Fruit fly (Drosophila melanogaster) whole organism, adult: Measurements from ENCODE around the gene spict.

Experiments
- CG11617 ChIP-seq: fragments of 200-800 bp; sonication (Bioruptor generic); optimal IDR thresholded peaks from 2 replicates; lab custom pipeline; 2017; ENCODE audit warnings: mild to moderate bottlenecking, missing biosample characterization, missing genetic modification reagents, missing genetic modification characterization
- CG12768 ChIP-seq: fragments of 200-800 bp; sonication (Bioruptor generic); optimal IDR thresholded peaks from 2 replicates; lab custom pipeline; 2017; ENCODE audit warnings: missing biosample characterization, missing genetic modification characterization, mild to moderate bottlenecking, moderate library complexity, missing genetic modification reagents
- CG14711 ChIP-seq: fragments of 200-800 bp; sonication (Bioruptor generic); optimal IDR thresholded peaks from 2 replicates; lab custom pipeline; 2018; ENCODE audit warnings: missing biosample characterization, mild to moderate bottlenecking, missing genetic modification characterization, moderate library complexity
- CG1620 ChIP-seq: fragments of 200-800 bp; sonication (Bioruptor generic); optimal IDR thresholded peaks from 2 replicates; lab custom pipeline; 2016; ENCODE audit warnings: missing biosample characterization, missing genetic modification characterization
- CG33017 ChIP-seq: fragments of 200-800 bp; sonication (Bioruptor generic); optimal IDR thresholded peaks from 2 replicates; lab custom pipeline; 2018; ENCODE audit warnings: missing biosample characterization, mild to moderate bottlenecking, missing genetic modification characterization, moderate library complexity
- CG5204 ChIP-seq: fragments of 200-800 bp; sonication (Bioruptor generic); optimal IDR thresholded peaks from 2 replicates; lab custom pipeline; 2016; ENCODE audit warnings: missing biosample characterization, missing genetic modification characterization
- CG7045 ChIP-seq: fragments of 200-800 bp; sonication (Bioruptor generic); optimal IDR thresholded peaks from 2 replicates; lab custom pipeline; 2017; ENCODE audit warnings: missing biosample characterization, mild to moderate bottlenecking, missing genetic modification characterization
- CG7101 ChIP-seq: fragments of 200-800 bp; sonication (Bioruptor generic); optimal IDR thresholded peaks from 2 replicates; lab custom pipeline; 2018; ENCODE audit warnings: missing biosample characterization, mild to moderate bottlenecking, missing genetic modification characterization, moderate library complexity
- Clk ChIP-seq: fragments of 200-800 bp; sonication (Bioruptor generic); optimal IDR thresholded peaks from 2 replicates; lab custom pipeline; 2017; ENCODE audit warnings: missing biosample characterization, missing genetic modification characterization
- Crg-1 ChIP-seq: fragments of 200-800 bp; sonication (Bioruptor generic); optimal IDR thresholded peaks from 2 replicates; lab custom pipeline; 2016; ENCODE audit warnings: missing biosample characterization, missing genetic modification characterization
- Hr96 ChIP-seq: fragments of 200-800 bp; sonication (Bioruptor generic); optimal IDR thresholded peaks from 2 replicates; lab custom pipeline; 2016; ENCODE audit warnings: missing biosample characterization, missing genetic modification characterization
- Mnt ChIP-seq: fragments of 200-800 bp; sonication (Bioruptor generic); optimal IDR thresholded peaks from 2 replicates; lab custom pipeline; 2016; ENCODE audit warnings: missing biosample characterization, mild to moderate bottlenecking, missing genetic modification characterization
- bab1 ChIP-seq: fragments of 200-800 bp; sonication (Bioruptor generic); optimal IDR thresholded peaks from 3 replicates; lab custom pipeline; 2019; ENCODE audit warnings: missing biosample characterization, mild to moderate bottlenecking, missing genetic modification characterization, moderate library complexity
- cic ChIP-seq: fragments of 200-800 bp; sonication (Bioruptor generic); optimal IDR thresholded peaks from 2 replicates; lab custom pipeline; 2017; ENCODE audit warnings: missing biosample characterization, mild to moderate bottlenecking, missing genetic modification characterization, moderate library complexity
- cnc ChIP-seq, 2 experiments: fragments of >200 bp; optimal IDR thresholded peaks; 2 replicates each; lab custom pipeline; 2017
- kay ChIP-seq: fragments of 200-800 bp; sonication (Bioruptor generic); peaks from one replicate; lab custom pipeline; 2016; ENCODE audit warnings: missing biosample characterization, missing genetic modification characterization, borderline replicate concordance
- ovo ChIP-seq: fragments of 200-800 bp; sonication (Bioruptor generic); optimal IDR thresholded peaks from 2 replicates; lab custom pipeline; 2016; ENCODE audit warnings: missing biosample characterization, missing genetic modification characterization
- pad ChIP-seq: fragments of 200-800 bp; sonication (Bioruptor generic); optimal IDR thresholded peaks from 3 replicates; lab custom pipeline; 2017; ENCODE audit warnings: missing biosample characterization, missing genetic modification characterization, mild to moderate bottlenecking, moderate library complexity, missing genetic modification reagents
- tj ChIP-seq: fragments of 200-800 bp; sonication (Bioruptor generic); optimal IDR thresholded peaks from 3 replicates; lab custom pipeline; 2017; ENCODE audit warnings: missing biosample characterization, mild to moderate bottlenecking, missing genetic modification characterization, moderate library complexity
- toe ChIP-seq: fragments of 200-800 bp; sonication (Bioruptor generic); optimal IDR thresholded peaks from 2 replicates; lab custom pipeline; 2016; ENCODE audit warnings: missing biosample characterization, missing genetic modification characterization

spict gene

DNA sequence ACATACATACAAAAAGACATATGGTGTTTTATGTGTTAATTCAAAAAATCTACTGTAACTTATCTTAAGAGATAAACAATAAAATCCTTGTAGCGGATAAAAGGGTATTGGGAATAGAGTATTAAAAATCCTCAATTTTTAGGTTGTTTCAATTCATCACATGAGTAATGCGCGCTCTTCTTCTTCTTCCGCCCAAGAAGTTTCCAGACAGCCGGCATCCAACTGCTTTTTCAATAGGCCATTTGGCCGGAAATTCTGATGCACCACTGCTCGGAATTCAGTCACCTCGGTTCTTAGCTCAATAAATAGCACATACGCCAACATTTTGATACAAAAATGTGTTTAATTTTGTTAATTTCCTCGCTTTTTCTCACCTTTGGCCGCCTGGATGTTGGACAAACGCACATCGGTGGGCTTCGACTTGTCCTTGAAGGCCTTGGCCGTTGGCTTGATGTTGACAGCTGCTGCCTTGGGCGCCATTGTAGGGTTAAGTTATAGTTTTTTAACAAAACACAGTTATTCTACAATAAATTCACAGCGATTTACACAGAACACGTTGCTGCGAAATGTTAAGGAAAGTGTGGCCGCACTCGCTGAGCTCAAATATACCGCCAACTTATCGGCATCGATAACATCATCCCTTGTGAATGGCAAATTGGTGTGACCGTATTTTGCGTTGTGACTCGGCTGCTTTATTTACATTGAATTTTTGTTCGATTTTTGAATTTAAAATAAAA, 12.0 kb upstream of the spict start, which contains the start of the genes CCT4 and CG6153:
Gene CCT4, minus strand, starts transcription at position 592 of the 737 bp plus-strand sequence.
Gene CG6153, plus strand, starts transcription at position 651 of the 737 bp plus-strand sequence.
- TF ChIP-seq cnc (optimal IDR thresholded peaks at IDR 0.05; lab: Kevin White, UChicago) (peak in 1 of 2 experiments; percentile 58), Hr96 (GFP tag; lab: Kevin White, UChicago) (no peak), tj (GFP tag; lab: Kevin White, UChicago) (no peak), CG7045 (GFP tag; lab: Kevin White, UChicago) (no peak), CG33017 (tag; lab: Kevin White, UChicago) (no peak), CG12768 (GFP tag; lab: Kevin White, UChicago) (no peak), Clk (GFP tag; lab: Kevin White, UChicago) (no peak), CG7101 (no peak), bab1 (GFP tag; lab: Kevin White, UChicago) (no peak), CG11617 (GFP tag; lab: Kevin White, UChicago) (no peak), Mnt (GFP tag; lab: Kevin White, UChicago) (peak; percentile 75)

DNA sequence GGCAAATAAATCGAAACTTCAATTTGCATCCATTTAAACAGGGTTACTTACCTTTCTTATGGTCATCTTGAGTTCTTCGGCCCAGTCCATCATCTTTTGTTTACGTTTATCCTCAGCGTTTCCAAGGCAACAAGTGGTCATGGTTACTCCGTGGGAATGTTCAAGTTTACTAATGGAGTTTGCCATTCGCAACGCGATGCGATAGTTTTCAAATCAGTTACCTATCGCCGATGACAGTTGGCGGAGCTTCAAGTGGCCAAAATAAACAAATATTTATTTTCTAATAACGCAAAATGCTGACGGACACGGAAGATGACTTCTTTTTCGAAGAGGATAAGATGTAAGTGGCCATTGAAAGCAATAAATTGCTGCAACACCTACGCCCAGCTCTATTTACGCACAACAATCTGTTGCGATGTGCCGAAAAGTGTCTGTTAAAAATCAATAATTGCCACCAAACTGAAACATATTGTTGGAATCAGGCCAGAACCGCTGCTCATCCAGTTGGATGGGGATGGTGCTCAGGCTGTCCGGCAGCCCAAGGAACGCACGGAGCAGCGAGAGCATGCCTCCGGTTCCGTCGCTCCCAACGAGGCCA, 9.6 kb upstream of the spict start, which contains the start of the genes IFT43 and PICK1:
Gene IFT43, minus strand, starts transcription at position 166 of the 598 bp plus-strand sequence.
Gene PICK1, plus strand, starts transcription at position 211 of the 598 bp plus-strand sequence.
- TF ChIP-seq Clk (GFP tag; lab: Kevin White, UChicago) (no peak), cic (no peak), CG1620 (GFP tag; lab: Kevin White, UChicago) (no peak), CG5204 (GFP tag; lab: Kevin White, UChicago) (no peak), CG14711 (tag; lab: Kevin White, UChicago) (no peak)

DNA sequence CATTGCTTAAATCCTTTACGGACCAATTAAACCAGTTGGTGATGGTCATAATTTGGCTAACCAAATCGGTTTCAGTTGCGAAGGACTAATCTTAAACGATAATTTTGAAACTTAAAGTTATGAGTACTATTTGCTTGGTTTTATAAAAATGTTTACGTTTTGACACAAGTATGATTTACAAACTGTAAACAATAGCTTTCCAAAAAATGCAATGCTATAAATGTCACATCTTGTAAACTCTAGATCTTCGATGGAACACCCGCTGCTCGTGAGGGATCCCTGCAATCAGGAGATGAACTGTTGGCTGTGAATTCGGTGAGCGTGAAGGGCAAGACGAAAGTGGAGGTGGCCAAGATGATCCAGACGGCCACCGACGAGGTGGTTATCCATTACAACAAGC, 7.3 kb upstream of the spict start, which contains the start of gene CG5781:
Gene CG5781, minus strand, starts transcription at position 101 of the 400 bp plus-strand sequence.
- TF ChIP-seq CG12768 (GFP tag; lab: Kevin White, UChicago) (no peak), CG14711 (tag; lab: Kevin White, UChicago) (no peak), tj (GFP tag; lab: Kevin White, UChicago) (no peak), kay (GFP tag; lab: Kevin White, UChicago) (no peak), CG11617 (GFP tag; lab: Kevin White, UChicago) (no peak), Mnt (GFP tag; lab: Kevin White, UChicago) (no peak), Crg-1 (GFP tag; lab: Kevin White, UChicago) (no peak), CG1620 (GFP tag; lab: Kevin White, UChicago) (no peak), CG5204 (GFP tag; lab: Kevin White, UChicago) (no peak), cic (no peak), pad (no peak), toe (GFP tag; lab: Kevin White, UChicago) (no peak)

DNA sequence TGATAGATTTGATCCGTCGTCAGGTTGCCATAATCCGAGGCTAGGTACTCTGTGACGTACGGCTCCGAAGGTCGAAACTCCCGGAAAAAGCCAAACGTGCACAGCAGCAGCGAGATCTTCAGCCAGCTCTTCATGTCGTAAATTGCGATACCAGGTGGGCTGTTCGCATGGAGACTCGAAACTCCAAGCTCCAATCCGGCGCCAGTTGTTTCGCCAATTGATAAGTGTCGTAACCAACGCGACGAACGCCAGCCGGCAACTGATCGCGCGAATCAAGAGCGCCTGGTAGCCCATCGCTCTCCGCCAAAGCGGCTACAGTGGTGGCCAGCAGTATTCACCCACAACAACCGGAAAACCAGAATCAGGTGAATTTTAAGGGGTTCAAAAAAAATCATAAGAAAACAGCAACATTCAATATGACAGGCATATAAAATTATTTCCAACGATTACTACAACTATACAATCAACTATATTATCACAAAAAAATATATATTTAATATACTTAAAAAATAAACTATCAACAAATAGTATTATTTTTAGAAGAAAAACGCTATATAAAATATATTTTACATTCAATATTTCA, 4.1 kb upstream of the spict start, which contains the start of gene CG17036:
Gene CG17036, minus strand, starts transcription at position 366 of the 583 bp plus-strand sequence.
- TF ChIP-seq CG33017 (tag; lab: Kevin White, UChicago) (no peak), pad (peak; percentile 31), CG1620 (GFP tag; lab: Kevin White, UChicago) (no peak), kay (GFP tag; lab: Kevin White, UChicago) (no peak), toe (GFP tag; lab: Kevin White, UChicago) (no peak), CG11617 (GFP tag; lab: Kevin White, UChicago) (peak; percentile 67), CG5204 (GFP tag; lab: Kevin White, UChicago) (no peak), CG7045 (GFP tag; lab: Kevin White, UChicago) (no peak), Crg-1 (GFP tag; lab: Kevin White, UChicago) (no peak), bab1 (GFP tag; lab: Kevin White, UChicago) (peak; percentile 3), Hr96 (GFP tag; lab: Kevin White, UChicago) (peak; percentile 16), cnc (optimal IDR thresholded peaks at IDR 0.05; lab: Kevin White, UChicago) (no peak), tj (GFP tag; lab: Kevin White, UChicago) (peak; percentile 2), cic (no peak), CG14711 (tag; lab: Kevin White, UChicago) (peak; percentile 6), Clk (GFP tag; lab: Kevin White, UChicago) (no peak), CG12768 (GFP tag; lab: Kevin White, UChicago) (peak; percentile 27), Mnt (GFP tag; lab: Kevin White, UChicago) (peak; percentile 21), CG7101 (no peak), ovo (GFP tag; lab: Kevin White, UChicago) (no peak)

DNA sequence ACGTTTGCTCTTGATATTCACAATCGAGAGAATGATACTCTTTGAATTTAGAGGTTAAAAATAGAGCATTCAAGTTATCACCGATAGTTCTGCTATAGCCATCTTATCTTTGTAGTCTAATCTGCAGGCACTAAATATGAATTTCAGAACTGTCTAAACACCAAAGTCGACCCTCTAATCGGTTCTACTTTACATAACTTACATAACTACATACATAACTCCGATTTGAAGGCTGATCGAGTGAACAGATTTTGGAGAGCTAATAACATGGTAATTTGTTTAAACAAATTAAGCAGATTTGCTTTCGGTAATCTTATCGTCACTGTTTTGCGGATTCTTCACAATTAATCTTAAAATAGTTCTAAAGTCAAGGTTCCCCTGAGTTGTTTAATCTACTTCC, 3.0 kb upstream of the spict start:
- no peak for TF ChIP-seq CG5204 (GFP tag; lab: Kevin White, UChicago)
- no peak for TF ChIP-seq cnc (optimal IDR thresholded peaks at IDR 0.05; lab: Kevin White, UChicago)
- no peak for TF ChIP-seq CG14711 (tag; lab: Kevin White, UChicago)
- no peak for TF ChIP-seq cic
- no peak for TF ChIP-seq CG1620 (GFP tag; lab: Kevin White, UChicago)
- TF ChIP-seq CG7045 (GFP tag; lab: Kevin White, UChicago), result no peak
